Fruit fly (Drosophila melanogaster): ENCODE data around the gene BigH1.
A peak's percentile ranks its signal among the peaks of the same experiment; 100 is the strongest.

The BigH1 gene

DNA sequence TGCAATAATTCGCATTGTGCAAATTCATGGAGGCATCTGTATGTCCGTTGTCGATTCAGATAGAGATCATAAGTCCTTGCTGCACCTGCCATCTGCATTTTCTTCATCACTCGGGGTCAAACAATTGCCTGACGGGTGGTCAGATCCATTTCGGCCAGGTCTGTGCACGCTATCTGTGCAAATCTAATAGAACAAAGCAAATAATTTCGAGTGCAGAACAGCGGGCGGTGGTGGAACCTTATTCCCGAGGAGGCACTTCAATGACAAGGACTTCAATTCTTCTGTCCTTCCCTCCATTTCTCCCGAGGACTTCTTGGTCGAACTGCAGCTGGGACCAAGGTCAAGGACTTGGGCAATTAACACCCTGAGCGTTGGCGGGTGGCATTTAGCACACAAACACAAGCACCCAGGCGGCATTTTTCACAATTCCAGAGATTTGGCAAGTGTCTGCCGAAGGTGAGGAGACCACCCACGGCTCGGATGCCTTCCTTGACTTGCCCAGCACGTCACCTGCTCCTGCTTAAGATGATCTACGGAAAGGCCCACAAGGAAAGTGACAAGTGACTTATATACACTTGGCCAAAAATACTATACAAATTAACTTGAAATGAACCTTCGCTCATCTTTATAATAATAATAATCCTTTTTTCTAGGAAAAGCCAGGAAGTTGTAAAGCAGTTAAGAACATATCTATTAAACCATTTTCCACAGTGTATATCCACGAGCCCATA, 16.3 kb downstream of the BigH1 start:
- TF ChIP-seq CTCF (optimal IDR thresholded peaks at IDR 0.05) (no peak), CG8478 (optimal IDR thresholded peaks at IDR 0.05) (no peak)

DNA sequence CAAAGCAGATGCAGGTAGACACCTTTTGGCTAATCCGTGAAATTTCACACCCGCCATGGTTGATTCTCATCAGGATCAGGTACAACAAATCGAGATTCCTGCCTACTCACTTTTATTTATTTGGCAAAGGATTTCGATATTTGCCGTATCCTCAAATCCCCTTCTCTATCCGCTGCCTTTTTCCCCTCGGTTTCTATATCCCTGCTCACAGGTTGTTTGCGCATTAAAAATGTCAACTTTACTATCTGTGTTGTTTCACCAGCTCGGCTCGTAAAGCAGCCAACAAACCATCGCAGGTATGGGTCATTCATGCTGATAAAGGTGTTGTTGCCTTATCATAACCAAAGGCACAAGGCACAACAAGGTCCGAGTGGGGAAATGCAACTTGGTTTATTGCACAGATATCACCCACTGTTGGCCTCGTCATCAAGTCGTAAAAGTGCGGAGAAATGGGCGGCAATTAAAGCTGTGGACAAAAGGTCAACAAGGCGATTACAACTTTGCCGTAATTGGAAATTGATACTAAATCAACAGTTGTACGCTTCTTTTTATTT, 16.9 kb downstream of the BigH1 start:
- TF ChIP-seq CG8478 (optimal IDR thresholded peaks at IDR 0.05) (no peak), CTCF (optimal IDR thresholded peaks at IDR 0.05) (no peak)

DNA sequence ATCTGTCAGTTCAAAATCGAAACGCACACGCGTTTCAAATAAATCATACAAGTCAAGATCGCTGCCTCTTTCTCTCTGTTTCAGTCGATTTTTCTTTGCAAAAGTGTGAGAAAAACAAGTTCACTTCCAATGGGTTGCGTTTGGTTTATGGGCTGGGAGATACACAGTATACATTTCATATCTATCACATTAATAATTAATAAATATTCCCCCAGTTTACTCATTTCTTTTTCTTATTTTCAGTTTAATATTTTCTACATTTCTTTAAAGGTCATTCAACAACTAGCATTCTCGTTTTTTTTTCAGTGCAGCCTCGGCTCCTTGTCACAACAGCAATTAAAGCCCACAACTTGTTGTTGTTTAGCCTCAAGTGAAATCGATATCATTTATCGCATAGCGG, 20.7 kb downstream of the BigH1 start:
- TF ChIP-seq CTCF (optimal IDR thresholded peaks at IDR 0.05) (no peak), CG8478 (optimal IDR thresholded peaks at IDR 0.05) (no peak)

DNA sequence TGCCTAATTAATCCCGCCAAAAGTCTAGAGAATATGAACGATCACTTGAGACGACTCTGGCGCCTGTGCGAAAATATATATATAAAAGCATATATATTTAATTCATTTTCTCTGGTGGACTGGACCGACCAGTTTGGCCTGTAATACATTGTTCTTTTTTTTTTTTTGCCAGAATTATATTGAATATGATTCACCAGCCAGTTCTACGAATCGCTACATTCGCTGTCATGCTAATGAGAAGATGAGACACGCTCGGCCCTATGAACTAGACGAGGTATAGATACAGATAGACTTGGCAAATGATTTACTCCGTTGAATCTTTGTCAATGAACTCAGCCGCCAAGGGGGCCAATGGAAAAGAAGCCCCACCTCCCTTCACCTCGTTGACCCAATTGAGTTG, 24.0 kb downstream of the BigH1 start:
- no peak for TF ChIP-seq CTCF (optimal IDR thresholded peaks at IDR 0.05)
- no peak for TF ChIP-seq CG8478 (optimal IDR thresholded peaks at IDR 0.05)

DNA sequence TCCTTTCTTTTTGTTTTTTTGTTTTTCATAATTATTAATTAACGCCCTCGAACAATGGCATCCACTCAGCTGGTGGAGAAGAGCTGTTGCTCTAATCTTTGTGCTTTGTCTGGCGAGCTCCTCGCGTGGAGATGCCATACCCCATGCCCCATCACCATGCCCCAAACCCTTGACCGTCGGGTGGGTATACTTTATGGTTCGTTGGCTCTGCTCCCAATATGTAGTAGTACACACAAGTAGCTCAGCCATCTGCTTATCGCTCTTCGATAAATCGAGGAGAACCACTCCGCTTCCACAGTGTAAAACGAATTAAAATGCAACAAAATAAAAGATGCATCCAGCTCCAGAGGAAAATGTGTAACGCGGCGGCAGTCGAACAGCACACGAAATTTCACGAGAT, 26.8 kb downstream of the BigH1 start:
- TF ChIP-seq CTCF (optimal IDR thresholded peaks at IDR 0.05) (no peak), CG8478 (optimal IDR thresholded peaks at IDR 0.05) (no peak)

DNA sequence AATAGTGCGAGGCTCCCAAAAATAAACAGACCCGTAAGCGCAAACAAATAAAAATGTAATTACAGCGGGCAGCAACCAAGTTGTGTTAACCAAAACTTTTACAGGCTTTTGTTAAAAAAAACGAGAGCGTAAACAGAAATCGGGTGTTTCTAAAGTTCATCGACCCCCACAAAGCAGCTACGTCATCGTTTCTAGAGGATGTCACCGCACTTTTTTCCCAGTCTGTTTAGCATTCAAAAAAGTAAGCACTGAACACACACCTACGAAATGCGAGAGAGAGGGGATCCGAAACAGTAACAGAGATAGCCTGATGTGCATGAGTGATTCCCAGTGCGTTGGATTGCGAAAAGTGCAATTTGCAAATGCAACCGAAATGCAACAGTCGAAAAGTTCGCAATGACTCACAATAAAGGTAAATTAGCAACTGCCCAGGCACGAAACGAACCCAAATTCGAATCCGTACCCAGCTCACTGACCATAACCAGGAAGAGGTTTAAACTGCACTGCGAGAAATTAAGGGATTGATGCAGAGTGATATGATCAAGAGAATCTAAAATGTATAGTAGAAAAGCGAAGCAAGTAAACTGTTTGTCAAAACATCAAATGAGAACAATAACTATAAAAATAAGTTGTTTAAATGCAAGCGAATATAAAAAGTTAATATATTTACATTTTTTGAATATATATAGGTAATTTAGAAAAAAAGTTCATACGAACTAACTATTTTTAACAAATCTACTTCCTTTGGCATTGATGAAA, 27.9 kb downstream of the BigH1 start:
- TF ChIP-seq CTCF (optimal IDR thresholded peaks at IDR 0.05) (no peak), CG8478 (optimal IDR thresholded peaks at IDR 0.05) (no peak)

DNA sequence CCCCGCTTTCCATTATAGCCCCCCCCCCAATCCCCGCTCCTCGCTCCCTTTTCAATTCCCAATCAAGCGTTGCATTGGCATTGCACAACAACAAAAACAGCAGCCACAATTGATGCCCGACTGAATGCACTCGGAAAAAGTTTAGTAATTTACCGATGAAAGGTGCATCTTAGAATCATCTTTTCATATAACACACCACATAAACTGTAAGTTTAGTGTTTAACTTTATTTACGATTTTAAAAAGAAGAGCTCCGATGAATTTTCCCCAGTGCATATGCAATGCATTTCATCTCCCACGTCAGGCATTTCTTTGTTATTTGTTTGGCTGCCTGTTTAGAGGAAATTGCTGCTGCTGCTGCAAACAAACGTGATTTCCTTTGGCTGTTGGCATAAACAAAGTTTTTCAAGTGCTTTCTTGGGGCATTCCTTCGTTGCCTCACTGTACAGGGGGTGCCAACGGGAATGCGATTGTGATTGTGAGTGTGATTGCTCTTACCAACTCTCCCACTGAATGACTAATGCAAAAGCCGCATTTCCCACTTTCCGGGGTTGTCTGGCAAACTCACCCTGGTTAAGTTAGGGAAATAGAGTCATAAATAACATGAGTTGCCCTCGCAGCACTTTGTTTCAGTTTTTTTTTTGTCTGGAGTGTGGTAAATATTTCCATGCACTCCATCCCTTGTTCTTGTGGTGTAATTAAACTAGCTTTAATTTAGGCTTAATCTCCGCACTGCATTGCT, 29.1 kb downstream of the BigH1 start:
- TF ChIP-seq CTCF (optimal IDR thresholded peaks at IDR 0.05), result no peak
- no peak for TF ChIP-seq CG8478 (optimal IDR thresholded peaks at IDR 0.05)

DNA sequence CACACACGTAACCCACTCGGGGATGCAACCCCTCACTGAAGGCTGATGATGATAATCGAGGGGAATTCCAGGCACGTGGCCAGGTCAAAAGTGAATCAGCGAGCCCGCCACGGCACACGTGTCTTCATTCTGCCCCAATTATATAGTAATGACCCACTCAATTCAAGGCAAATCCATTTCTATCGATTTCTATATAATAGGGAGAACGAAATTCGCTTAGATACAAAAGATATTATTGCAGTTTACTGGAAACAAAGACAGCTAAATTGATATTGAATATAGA, 29.7 kb downstream of the BigH1 start:
- TF ChIP-seq CTCF (optimal IDR thresholded peaks at IDR 0.05) (no peak), CG8478 (optimal IDR thresholded peaks at IDR 0.05) (no peak)

DNA sequence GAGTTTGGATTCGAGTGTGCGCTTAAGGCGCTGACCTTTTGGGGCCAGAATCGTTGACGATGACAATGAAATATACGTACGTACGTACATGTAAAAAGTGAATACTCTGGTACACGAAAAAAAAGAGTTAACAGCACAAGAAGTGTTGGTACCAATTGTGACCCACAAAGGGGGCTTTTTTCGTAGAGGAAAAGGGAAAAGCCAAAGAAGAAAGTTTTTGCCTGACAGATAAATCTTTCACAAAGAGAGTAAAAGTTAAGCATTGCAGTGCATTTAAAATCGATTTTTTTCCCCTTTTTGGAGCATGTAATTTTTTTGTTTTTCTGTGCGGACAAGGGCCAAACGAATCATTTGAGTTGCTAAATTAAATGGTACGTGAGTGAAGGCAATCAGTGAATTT, 31.3 kb downstream of the BigH1 start:
- TF ChIP-seq CG8478 (optimal IDR thresholded peaks at IDR 0.05) (no peak), CTCF (optimal IDR thresholded peaks at IDR 0.05) (no peak)

DNA sequence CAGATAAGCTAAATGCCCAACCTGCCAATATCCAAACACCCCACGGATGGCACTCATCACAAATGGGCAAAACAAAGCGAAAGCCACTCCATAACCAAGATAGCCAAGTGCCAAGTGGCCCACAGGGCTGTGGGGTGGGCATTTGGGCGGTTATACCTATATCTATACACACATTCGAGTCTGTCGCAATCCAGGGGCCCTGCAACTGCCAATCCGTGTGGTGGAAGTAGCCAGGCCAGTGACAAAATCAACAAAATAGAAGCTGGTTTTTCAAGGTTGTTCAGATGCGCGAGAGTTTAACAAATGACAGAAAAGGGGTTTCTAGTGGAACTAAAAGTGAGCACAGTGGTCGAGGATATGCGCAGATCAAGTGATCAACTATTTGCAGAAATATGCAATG, 31.8 kb downstream of the BigH1 start:
- TF ChIP-seq CG8478 (optimal IDR thresholded peaks at IDR 0.05) (no peak), CTCF (optimal IDR thresholded peaks at IDR 0.05) (no peak)

DNA sequence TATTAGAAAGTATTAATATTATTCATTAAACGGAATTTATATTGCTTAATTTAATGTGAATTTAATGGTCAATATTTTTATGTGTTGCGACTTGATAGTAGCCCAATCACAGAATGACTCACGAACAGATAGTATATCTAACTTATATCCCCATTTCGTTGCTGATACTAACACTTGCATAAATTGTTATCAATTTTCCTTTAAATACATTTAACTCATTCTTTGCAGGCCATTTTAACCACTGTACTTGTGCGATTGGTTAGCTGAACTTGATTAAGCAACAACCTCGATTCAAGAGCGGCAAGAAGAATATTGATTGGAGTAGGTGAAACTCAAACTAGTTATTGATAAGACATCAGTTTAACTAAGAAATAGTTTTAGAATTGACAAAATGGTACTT, 32.4 kb downstream of the BigH1 start:
- TF ChIP-seq CG8478 (optimal IDR thresholded peaks at IDR 0.05) (no peak), CTCF (optimal IDR thresholded peaks at IDR 0.05) (no peak)

DNA sequence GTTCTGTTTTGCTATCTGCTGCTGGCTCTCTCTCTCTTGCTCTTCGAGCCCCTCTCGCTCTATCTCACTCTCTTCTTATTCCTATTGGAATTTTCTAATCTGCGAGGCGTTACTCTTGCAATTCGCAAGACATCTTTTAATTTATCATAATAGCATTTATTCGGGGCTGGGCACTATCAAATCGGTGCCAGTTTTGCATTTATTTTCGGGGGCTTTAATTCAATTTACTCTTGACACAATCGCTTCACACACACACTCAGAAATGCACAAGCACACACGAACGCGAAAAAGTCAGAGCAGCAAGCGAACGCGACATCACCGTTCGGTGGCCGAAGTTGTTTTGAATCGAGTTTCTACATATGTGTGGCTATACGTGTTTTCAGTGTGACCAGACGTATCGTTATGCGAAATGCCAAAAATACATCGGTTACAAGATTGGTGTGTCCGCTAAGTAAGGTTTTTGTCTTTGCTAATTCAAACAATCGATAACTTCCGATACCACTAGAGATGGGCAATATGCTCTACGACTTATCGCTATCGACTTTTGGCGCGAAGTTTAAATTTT, 33.8 kb downstream of the BigH1 start, which contains the start of gene Meltrin:
TSS of gene Meltrin (minus strand) at position 344 of the 565 bp plus-strand sequence.
- TF ChIP-seq CTCF (optimal IDR thresholded peaks at IDR 0.05) (peak; percentile 53 to 58), CG8478 (optimal IDR thresholded peaks at IDR 0.05) (no peak)

DNA sequence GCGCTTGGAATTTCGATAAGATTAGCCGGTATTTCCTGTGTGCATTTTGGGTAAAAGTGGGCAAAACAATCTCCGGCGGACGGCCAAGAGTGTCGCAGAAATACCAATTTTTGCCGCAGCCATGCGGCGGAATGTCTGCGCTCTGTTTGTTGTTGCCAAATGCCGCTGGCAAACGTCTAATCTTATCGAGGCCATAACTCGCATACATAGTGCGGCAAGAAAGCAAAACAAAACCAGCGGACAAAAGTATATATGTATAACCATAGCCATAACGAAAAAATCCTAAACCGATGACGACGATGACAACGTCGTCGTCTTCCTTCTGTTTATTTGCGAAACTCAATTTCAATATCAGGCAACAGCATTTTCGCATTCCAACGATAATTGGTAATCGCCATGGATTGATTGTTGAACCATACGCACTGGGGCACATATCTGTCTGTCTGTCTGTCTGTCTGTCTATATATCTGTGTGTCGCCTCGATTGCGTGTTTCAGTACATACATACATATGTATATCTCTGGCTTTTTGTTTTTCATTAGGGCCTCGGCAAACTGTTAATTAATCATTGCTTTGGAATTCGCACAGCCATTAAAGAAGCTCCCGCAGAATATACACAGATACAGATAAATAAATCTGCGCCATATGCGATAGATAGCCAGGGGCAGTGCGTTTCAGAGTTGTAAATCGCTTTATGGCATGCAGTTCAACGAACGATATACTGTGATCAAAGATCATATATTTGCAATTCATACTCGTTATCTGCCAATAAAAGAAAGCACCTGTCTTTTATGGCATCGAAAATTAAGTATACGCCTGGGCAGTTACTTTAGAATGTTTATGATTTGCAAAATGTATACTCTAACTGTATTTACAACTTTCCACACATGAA, 40.3 kb downstream of the BigH1 start:
- no peak for TF ChIP-seq CTCF (optimal IDR thresholded peaks at IDR 0.05)
- TF ChIP-seq CG8478 (optimal IDR thresholded peaks at IDR 0.05), result no peak

DNA sequence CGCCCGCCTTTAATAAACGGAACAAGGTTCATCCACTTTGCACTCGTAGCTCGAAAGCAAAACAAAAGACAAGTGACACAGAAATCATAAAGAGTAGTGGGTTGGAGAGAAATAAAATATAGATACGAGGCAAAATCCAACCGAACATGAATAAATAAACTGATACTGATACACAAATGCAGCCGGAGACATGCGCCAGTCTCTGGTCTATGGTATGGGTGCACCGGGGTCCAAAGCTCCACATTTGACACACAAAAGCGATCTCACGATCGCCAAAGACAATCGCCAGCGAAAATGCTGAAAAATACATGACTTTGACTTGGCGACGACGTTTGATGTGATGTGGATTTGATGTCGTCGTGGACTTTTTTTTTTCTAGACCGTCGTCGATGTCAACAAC, 42.0 kb downstream of the BigH1 start:
- no peak for TF ChIP-seq CG8478 (optimal IDR thresholded peaks at IDR 0.05)
- no peak for TF ChIP-seq CTCF (optimal IDR thresholded peaks at IDR 0.05)

Measured in S2 (cell line).